Worm (Caenorhabditis elegans) whole organism, early embryonic: Measurements from ENCODE around the gene srh-60.

Source experiments
- B0310.2 ChIP-seq: sonication (generic microtip); optimal IDR thresholded peaks from 2 replicates; lab custom pipeline; 2016; ENCODE audit warnings: mild to moderate bottlenecking, missing genetic modification characterization, missing compliant biosample characterization
- F13C5.2 ChIP-seq: sonication (generic microtip); optimal IDR thresholded peaks from 2 replicates; lab custom pipeline; 2017; ENCODE audit warnings: mild to moderate bottlenecking, missing genetic modification characterization, inconsistent platforms, missing compliant biosample characterization
- aly-1 ChIP-seq: sonication (generic microtip); optimal IDR thresholded peaks from 2 replicates; lab custom pipeline; 2016; ENCODE audit warnings: missing genetic modification characterization, missing compliant biosample characterization
- ama-1 ChIP-seq: fragments of 150-350 bp; optimal IDR thresholded peaks from 2 replicates; lab custom pipeline; 2014
- ceh-13 ChIP-seq: fragments of 200-800 bp; sonication (Bioruptor generic); optimal IDR thresholded peaks from 2 replicates; lab custom pipeline; 2018; ENCODE audit warnings: mild to moderate bottlenecking, missing genetic modification characterization, missing compliant biosample characterization
- ceh-36 ChIP-seq: sonication (generic microtip); optimal IDR thresholded peaks from 2 replicates; lab custom pipeline; 2016; ENCODE audit warnings: missing genetic modification characterization, inconsistent platforms, missing compliant biosample characterization
- ets-7 ChIP-seq: sonication (generic microtip); optimal IDR thresholded peaks from 2 replicates; lab custom pipeline; 2016; ENCODE audit warnings: missing genotype, missing genetic modification characterization, missing compliant biosample characterization
- flt-1 ChIP-seq: fragments of 200-800 bp; sonication (Bioruptor generic); IDR thresholded peaks from 2 replicates; pipeline ENCODE4 v1.3.6; 2022; ENCODE audit warnings: missing genetic modification characterization, missing compliant biosample characterization
- hmbx-1 ChIP-seq: sonication (generic microtip); optimal IDR thresholded peaks from 2 replicates; lab custom pipeline; 2016; ENCODE audit warnings: mild to moderate bottlenecking, missing genetic modification characterization, missing compliant biosample characterization
- hmg-4 ChIP-seq: fragments of 200-800 bp; sonication (Bioruptor generic); optimal IDR thresholded peaks from 2 replicates; lab custom pipeline; 2018; ENCODE audit warnings: mild to moderate bottlenecking, missing genetic modification characterization, missing compliant biosample characterization
- hnd-1 ChIP-seq: sonication (generic microtip); optimal IDR thresholded peaks from 2 replicates; lab custom pipeline; 2016; ENCODE audit warnings: missing genetic modification characterization, missing compliant biosample characterization
- pes-1 ChIP-seq: fragments of 200-800 bp; sonication (Bioruptor generic); IDR thresholded peaks from 2 replicates; pipeline ENCODE4 v1.3.6; 2022; ENCODE audit warnings: missing genetic modification reagents, missing genetic modification characterization, missing compliant biosample characterization
- scrt-1 ChIP-seq: fragments of 200-800 bp; sonication (Bioruptor generic); IDR thresholded peaks from 2 replicates; pipeline ENCODE4 v1.3.6; 2022; ENCODE audit warnings: missing genetic modification characterization, missing compliant biosample characterization
- sea-1 ChIP-seq: fragments of 200-800 bp; sonication (Bioruptor generic); conservative IDR thresholded peaks from 2 replicates; pipeline ENCODE4 v1.3.6; 2022; ENCODE audit warnings: missing genetic modification characterization, missing compliant biosample characterization
- tbx-11 ChIP-seq: fragments of 200-800 bp; sonication (Bioruptor generic); IDR thresholded peaks from 2 replicates; pipeline ENCODE4 v1.3.6; 2022; ENCODE audit warnings: missing genetic modification characterization, missing compliant biosample characterization
- tbx-37 ChIP-seq: fragments of 200-800 bp; sonication (Bioruptor generic); conservative IDR thresholded peaks from 2 replicates; pipeline ENCODE4 v1.3.6; 2022; ENCODE audit warnings: missing genetic modification reagents, missing genetic modification characterization, missing compliant biosample characterization
- tra-4 ChIP-seq: sonication (generic microtip); optimal IDR thresholded peaks from 2 replicates; lab custom pipeline; 2017; ENCODE audit warnings: missing genetic modification characterization, missing compliant biosample characterization

srh-60 gene

DNA sequence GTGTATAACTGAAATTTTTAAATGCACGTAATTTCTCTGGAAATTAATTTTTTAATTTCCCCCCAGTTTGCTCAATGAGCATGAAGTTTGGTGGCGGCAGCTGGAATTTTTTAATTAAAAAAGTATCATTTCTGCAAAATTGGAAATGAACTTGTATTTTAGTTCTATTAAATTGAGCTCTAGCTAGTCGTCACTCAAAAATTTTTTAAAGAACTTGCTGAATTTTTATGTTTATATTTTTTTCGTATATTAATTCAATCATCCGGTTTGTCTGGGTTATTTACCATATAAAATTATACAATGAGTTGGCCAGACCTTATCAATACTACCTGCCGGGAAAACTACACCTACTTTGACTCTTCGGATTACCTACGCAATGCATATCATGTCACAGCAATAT, 1.8 kb upstream of the srh-60 start, which contains the start of gene srh-59:
TSS of gene srh-59 (plus strand) at position 301 of the 400 bp plus-strand sequence.
- TF ChIP-seq tbx-37 (GFP tag; lab: Robert Waterston, UW), result no peak
- TF ChIP-seq sea-1 (GFP tag; lab: Robert Waterston, UW), result no peak
- no peak for TF ChIP-seq ceh-13 (GFP tag; lab: Kevin White, UChicago)
- no peak for TF ChIP-seq flt-1 (GFP tag; lab: Robert Waterston, UW)
- no peak for TF ChIP-seq hmbx-1 (tag; lab: Kevin White, UChicago)
- no peak for TF ChIP-seq aly-1 (tag; lab: Kevin White, UChicago)
- no peak for TF ChIP-seq B0310.2 (tag; lab: Kevin White, UChicago)
- TF ChIP-seq tra-4 (tag; lab: Kevin White, UChicago), result no peak
- no peak for TF ChIP-seq tbx-11 (GFP tag; lab: Robert Waterston, UW)
- no peak for TF ChIP-seq scrt-1
- TF ChIP-seq ets-7 (tag; lab: Kevin White, UChicago), result no peak
- no peak for TF ChIP-seq ceh-36 (tag; lab: Kevin White, UChicago)
- TF ChIP-seq F13C5.2 (tag; lab: Kevin White, UChicago), result no peak
- no peak for TF ChIP-seq ama-1 (lab: Kevin White, UChicago)
- no peak for TF ChIP-seq pes-1 (GFP tag; lab: Robert Waterston, UW)
- TF ChIP-seq hmg-4 (GFP tag; lab: Kevin White, UChicago), result no peak
- no peak for TF ChIP-seq hnd-1 (tag; lab: Kevin White, UChicago)

DNA sequence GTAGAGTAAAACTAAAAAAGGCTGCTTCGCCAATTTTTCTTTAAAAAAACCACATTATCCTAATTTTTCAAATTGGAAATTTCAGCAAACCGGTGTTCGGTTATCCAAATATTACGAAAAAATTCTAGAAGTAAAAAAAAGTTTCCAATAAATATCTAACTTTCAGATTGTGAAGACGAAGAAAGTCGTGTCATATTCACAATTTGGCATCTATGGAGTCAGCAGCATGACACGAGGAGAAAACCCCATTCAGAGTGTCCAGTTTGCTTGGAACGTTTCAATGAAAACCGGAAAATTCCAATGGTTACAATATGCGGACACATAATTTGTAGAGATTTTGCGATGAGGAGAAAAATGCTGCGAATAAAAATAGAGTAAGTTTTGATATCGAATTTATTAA, 11.8 kb downstream of the srh-60 start, which contains the start of gene Y49F6A.12:
TSS of gene Y49F6A.12 (plus strand) at position 301 of the 400 bp plus-strand sequence.
- TF ChIP-seq sea-1 (GFP tag; lab: Robert Waterston, UW) (no peak), B0310.2 (tag; lab: Kevin White, UChicago) (no peak), hmbx-1 (tag; lab: Kevin White, UChicago) (no peak), hnd-1 (tag; lab: Kevin White, UChicago) (no peak), flt-1 (GFP tag; lab: Robert Waterston, UW) (no peak), tbx-37 (GFP tag; lab: Robert Waterston, UW) (no peak), ceh-13 (GFP tag; lab: Kevin White, UChicago) (no peak), ets-7 (tag; lab: Kevin White, UChicago) (no peak), tbx-11 (GFP tag; lab: Robert Waterston, UW) (no peak), aly-1 (tag; lab: Kevin White, UChicago) (no peak), ceh-36 (tag; lab: Kevin White, UChicago) (no peak), tra-4 (tag; lab: Kevin White, UChicago) (no peak), pes-1 (GFP tag; lab: Robert Waterston, UW) (no peak), scrt-1 (no peak), F13C5.2 (tag; lab: Kevin White, UChicago) (no peak), ama-1 (lab: Kevin White, UChicago) (no peak), hmg-4 (GFP tag; lab: Kevin White, UChicago) (no peak)

DNA sequence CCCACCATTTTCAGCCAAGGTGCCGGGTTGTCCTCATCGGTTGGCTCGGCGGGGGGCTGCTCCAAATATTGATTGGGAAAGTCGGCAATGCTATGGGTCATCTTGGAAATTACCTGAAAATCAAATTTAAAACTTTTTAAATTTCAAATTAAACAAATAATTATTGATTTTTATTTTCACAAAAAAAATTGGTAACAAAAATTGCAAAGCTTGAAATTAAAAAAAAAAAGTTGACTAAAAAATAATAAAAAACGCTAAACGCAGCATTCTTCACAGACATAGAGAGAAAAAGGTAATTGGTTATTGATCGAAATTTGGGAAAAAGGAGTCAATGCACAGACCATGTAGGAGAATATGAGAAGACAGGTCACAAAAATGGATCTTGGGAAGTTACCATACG, 15.2 kb downstream of the srh-60 start, which contains the start of gene Y49F6A.11:
TSS of gene Y49F6A.11 (minus strand) at position 101 of the 400 bp plus-strand sequence.
- TF ChIP-seq F13C5.2 (tag; lab: Kevin White, UChicago) (no peak), tra-4 (tag; lab: Kevin White, UChicago) (no peak), tbx-37 (GFP tag; lab: Robert Waterston, UW) (no peak), ets-7 (tag; lab: Kevin White, UChicago) (no peak), scrt-1 (no peak), ama-1 (lab: Kevin White, UChicago) (no peak), ceh-13 (GFP tag; lab: Kevin White, UChicago) (no peak), pes-1 (GFP tag; lab: Robert Waterston, UW) (no peak), hnd-1 (tag; lab: Kevin White, UChicago) (no peak), tbx-11 (GFP tag; lab: Robert Waterston, UW) (no peak), hmg-4 (GFP tag; lab: Kevin White, UChicago) (no peak), sea-1 (GFP tag; lab: Robert Waterston, UW) (no peak), flt-1 (GFP tag; lab: Robert Waterston, UW) (no peak), B0310.2 (tag; lab: Kevin White, UChicago) (no peak), aly-1 (tag; lab: Kevin White, UChicago) (no peak), hmbx-1 (tag; lab: Kevin White, UChicago) (no peak)

DNA sequence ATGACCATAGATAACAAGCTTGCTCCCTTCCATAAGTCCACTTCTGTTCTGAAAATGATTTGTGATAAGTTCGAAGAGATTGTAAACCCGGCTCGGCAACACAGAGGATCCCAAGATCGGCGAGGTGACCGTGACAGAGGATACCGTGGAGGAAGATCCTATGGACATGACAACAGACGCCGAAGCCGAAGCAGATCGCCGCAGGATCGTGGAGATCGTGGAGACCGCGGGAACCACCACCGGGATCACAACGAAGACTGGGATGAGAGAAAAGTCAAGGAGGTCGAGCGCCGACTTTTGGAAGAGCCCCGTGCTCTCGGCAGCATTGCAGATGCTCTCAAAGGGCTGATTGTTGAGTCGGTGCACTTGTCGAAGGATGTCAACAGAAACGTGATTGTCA, 21.1 kb downstream of the srh-60 start:
- TF ChIP-seq aly-1 (tag; lab: Kevin White, UChicago), result no peak
- no peak for TF ChIP-seq tbx-37 (GFP tag; lab: Robert Waterston, UW)
- no peak for TF ChIP-seq tbx-11 (GFP tag; lab: Robert Waterston, UW)
- TF ChIP-seq F13C5.2 (tag; lab: Kevin White, UChicago), result no peak

DNA sequence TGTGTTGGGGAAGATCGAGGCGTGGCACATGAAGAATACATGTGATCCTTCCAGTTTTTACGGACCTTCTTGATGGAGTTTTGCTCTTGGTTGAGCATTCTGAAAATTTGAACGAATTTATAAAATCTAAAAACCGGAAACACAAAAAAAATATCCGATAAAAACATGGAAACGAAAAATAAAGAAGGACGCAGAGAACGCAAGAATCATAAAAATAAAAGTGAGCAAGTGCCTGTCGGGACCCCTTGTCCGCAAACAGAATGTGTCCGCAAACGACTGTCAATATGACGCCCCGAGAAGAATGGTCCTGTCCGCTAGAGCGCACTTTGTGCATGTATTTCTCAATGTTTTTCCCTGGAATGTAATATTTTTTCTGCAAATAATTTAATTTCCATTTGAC, 26.3 kb downstream of the srh-60 start, which contains the start of gene Y49F6A.5:
TSS of gene Y49F6A.5 (minus strand) at position 101 of the 400 bp plus-strand sequence.
- TF ChIP-seq scrt-1, result no peak
- TF ChIP-seq sea-1 (GFP tag; lab: Robert Waterston, UW), result no peak
- TF ChIP-seq tbx-37 (GFP tag; lab: Robert Waterston, UW), result no peak

DNA sequence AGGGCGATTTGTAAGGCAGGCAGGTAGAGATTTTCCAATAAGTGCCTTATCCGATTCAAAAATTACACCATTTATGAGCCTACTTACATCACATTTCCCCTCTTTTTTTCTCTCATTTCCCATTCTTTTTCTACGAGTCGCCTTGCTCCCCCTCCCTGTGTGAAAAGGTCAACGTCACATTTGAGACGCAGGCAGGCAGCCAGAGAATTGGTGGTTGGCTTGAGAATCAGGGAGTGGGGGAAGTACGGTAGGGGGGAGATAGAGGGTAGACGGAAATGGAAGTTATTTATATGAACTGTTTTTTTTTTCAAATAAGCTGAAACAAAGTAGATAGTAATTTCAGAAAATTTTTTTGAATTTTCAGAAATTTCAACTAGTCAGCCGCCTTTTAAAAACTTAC, 33.1 kb downstream of the srh-60 start:
- no peak for TF ChIP-seq tbx-37 (GFP tag; lab: Robert Waterston, UW)
- no peak for TF ChIP-seq scrt-1
- no peak for TF ChIP-seq tra-4 (tag; lab: Kevin White, UChicago)
- TF ChIP-seq tbx-11 (GFP tag; lab: Robert Waterston, UW), result no peak
- no peak for TF ChIP-seq sea-1 (GFP tag; lab: Robert Waterston, UW)
- TF ChIP-seq ceh-13 (GFP tag; lab: Kevin White, UChicago), result no peak
- TF ChIP-seq aly-1 (tag; lab: Kevin White, UChicago), result no peak
- no peak for TF ChIP-seq hnd-1 (tag; lab: Kevin White, UChicago)
- TF ChIP-seq pes-1 (GFP tag; lab: Robert Waterston, UW), result no peak
- TF ChIP-seq ama-1 (lab: Kevin White, UChicago), result no peak
- no peak for TF ChIP-seq hmbx-1 (tag; lab: Kevin White, UChicago)
- TF ChIP-seq flt-1 (GFP tag; lab: Robert Waterston, UW), result no peak
- TF ChIP-seq ceh-36 (tag; lab: Kevin White, UChicago), result no peak
- no peak for TF ChIP-seq B0310.2 (tag; lab: Kevin White, UChicago)
- TF ChIP-seq ets-7 (tag; lab: Kevin White, UChicago), result no peak
